Worm (Caenorhabditis elegans) whole organism, L3 larva: ENCODE data around the gene nhr-159.

ENCODE experiments used
- fos-1 ChIP-seq: fragments of 150-350 bp; optimal IDR thresholded peaks from 2 replicates; lab custom pipeline; 2014; ENCODE audit warnings: missing biosample characterization, missing genetic modification characterization
- lin-39 ChIP-seq: fragments of 150-350 bp; optimal IDR thresholded peaks from 2 replicates; lab custom pipeline; 2018; ENCODE audit warnings: missing biosample characterization, missing genetic modification reagents, missing genetic modification characterization
- tbx-2 ChIP-seq: sonication (generic microtip); optimal IDR thresholded peaks from 2 replicates; lab custom pipeline; 2016; ENCODE audit warnings: mild to moderate bottlenecking, missing genetic modification characterization, missing compliant biosample characterization

- TF ChIP-seq tbx-2 (no peak), lin-39 (no peak), fos-1 (tag; lab: Kevin White, UChicago) (no peak)
Observed at ce11 chrV:3912472-3912871, 34.3 kb upstream of the nhr-159 start, which contains the start of gene srx-68.
